In genomic region chr2L:16325515-16326257, dm6 we compare ENCODE assay signal across 1 fruit fly cellular context.
A peak's percentile ranks its signal among the peaks of the same experiment; 100 is the strongest.
TF ChIP-seq lines count a peak whose summit lies in the region.

Gene cact (minus strand): TSS chr2L:16326207.

TF ChIP-seq in whole organism, embryonic, 481 proteins besides CTCF, POLR2A, EP300 and RAD21 (continued from another document):
- TF ChIP-seq prd (optimal IDR thresholded peaks at IDR 0.05; lab: Kevin White, UChicago): no peak
- TF ChIP-seq prd (GFP tag; IDR thresholded peaks at IDR 0.05; lab: Robert Waterston, UW): peak; percentile 94
- TF ChIP-seq peb (GFP tag; IDR thresholded peaks at IDR 0.05; lab: Robert Waterston, UW): peak; percentile 74
- peak; percentile 81 for TF ChIP-seq exex (tag; optimal IDR thresholded peaks at IDR 0.05; lab: Kevin White, UChicago)
- TF ChIP-seq danr (GFP tag; IDR thresholded peaks at IDR 0.05; lab: Robert Waterston, UW): peak; percentile 74
- TF ChIP-seq sqz (GFP tag; optimal IDR thresholded peaks at IDR 0.05; lab: Kevin White, UChicago): peak; percentile 59
- TF ChIP-seq CG7271 (tag; optimal IDR thresholded peaks at IDR 0.05; lab: Kevin White, UChicago): peak; percentile 73
- TF ChIP-seq twi (tag; optimal IDR thresholded peaks at IDR 0.05; lab: Kevin White, UChicago): peak; percentile 89
- TF ChIP-seq psq (GFP tag; optimal IDR thresholded peaks at IDR 0.05; lab: Kevin White, UChicago): peak; percentile 72
- TF ChIP-seq dati (GFP tag; IDR thresholded peaks at IDR 0.05; lab: Robert Waterston, UW): no peak; the same call in 1 of the 2 replicates
- TF ChIP-seq sd (tag; optimal IDR thresholded peaks at IDR 0.05; lab: Kevin White, UChicago): no peak
- TF ChIP-seq ewg (GFP tag; optimal IDR thresholded peaks at IDR 0.05; lab: Kevin White, UChicago): peak; percentile 83
- TF ChIP-seq CG3726 (GFP tag; IDR thresholded peaks at IDR 0.05; lab: Robert Waterston, UW): peak; percentile 82; the same call in 1 of the 3 replicates
- peak; percentile 99 for TF ChIP-seq Med (GFP tag; lab: Kevin White, UChicago)
- peak in 1 of 3 experiments; percentile 75 for TF ChIP-seq Stat92E (GFP tag; optimal IDR thresholded peaks at IDR 0.05; lab: Kevin White, UChicago)
- peak; percentile 85 for TF ChIP-seq CG6813 (GFP tag; optimal IDR thresholded peaks at IDR 0.05; lab: Kevin White, UChicago)
- peak; percentile 91 for TF ChIP-seq CG10209 (GFP tag; optimal IDR thresholded peaks at IDR 0.05; lab: Kevin White, UChicago)
- peak; percentile 95 for TF ChIP-seq az2 (GFP tag; optimal IDR thresholded peaks at IDR 0.05; lab: Kevin White, UChicago)
- TF ChIP-seq CG16813 (GFP tag; IDR thresholded peaks at IDR 0.05; lab: Robert Waterston, UW; ENCODE audit: partially characterized antibody): peak; percentile 57; the same call in 2 of the 3 replicates
- TF ChIP-seq CG17912 (GFP tag; optimal IDR thresholded peaks at IDR 0.05; lab: Kevin White, UChicago): peak; percentile 66
- peak; percentile 95 for TF ChIP-seq Side (GFP tag; optimal IDR thresholded peaks at IDR 0.05; lab: Kevin White, UChicago)
- peak; percentile 94 for TF ChIP-seq Mad (GFP tag; optimal IDR thresholded peaks at IDR 0.05; lab: Kevin White, UChicago)
- TF ChIP-seq CG10366 (GFP tag; IDR thresholded peaks at IDR 0.05; lab: Robert Waterston, UW): peak; percentile 89
- TF ChIP-seq CG11456 (GFP tag; IDR thresholded peaks at IDR 0.05; lab: Robert Waterston, UW): peak; percentile 91
- TF ChIP-seq Hr51 (GFP tag; optimal IDR thresholded peaks at IDR 0.05; lab: Kevin White, UChicago): peak; percentile 92 to 93
- no peak for TF ChIP-seq sc (optimal IDR thresholded peaks at IDR 0.05; lab: Kevin White, UChicago)
- TF ChIP-seq sc (GFP tag; optimal IDR thresholded peaks at IDR 0.05; lab: Kevin White, UChicago): peak; percentile 85
- TF ChIP-seq fd102C (GFP tag; optimal IDR thresholded peaks at IDR 0.05; lab: Kevin White, UChicago): peak; percentile 49
- TF ChIP-seq HmgZ (tag; optimal IDR thresholded peaks at IDR 0.05; lab: Kevin White, UChicago): peak; percentile 95
- peak; percentile 43 for TF ChIP-seq mirr (GFP tag; optimal IDR thresholded peaks at IDR 0.05; lab: Kevin White, UChicago)
- TF ChIP-seq CG11696 (GFP tag; IDR thresholded peaks at IDR 0.05; lab: Robert Waterston, UW): peak; percentile 73
- TF ChIP-seq Ets65A (GFP tag; lab: Kevin White, UChicago): peak; percentile 99
- TF ChIP-seq Oli (tag; optimal IDR thresholded peaks at IDR 0.05; lab: Kevin White, UChicago): peak; percentile 92
- peak; percentile 86 for TF ChIP-seq Six4 (GFP tag; optimal IDR thresholded peaks at IDR 0.05; lab: Kevin White, UChicago)
- TF ChIP-seq CrebB (tag; optimal IDR thresholded peaks at IDR 0.05; lab: Kevin White, UChicago): peak; percentile 81
- TF ChIP-seq BtbVII (GFP tag; optimal IDR thresholded peaks at IDR 0.05; lab: Kevin White, UChicago): peak; percentile 88
- no peak for TF ChIP-seq bbx (GFP tag; IDR thresholded peaks at IDR 0.05; lab: Robert Waterston, UW; ENCODE audit: partially characterized antibody)
- peak; percentile 89 for TF ChIP-seq CG3281 (GFP tag; optimal IDR thresholded peaks at IDR 0.05; lab: Kevin White, UChicago)
- TF ChIP-seq Camta (GFP tag; optimal IDR thresholded peaks at IDR 0.05; lab: Kevin White, UChicago): peak; percentile 87
- TF ChIP-seq hb (GFP tag; IDR thresholded peaks at IDR 0.05; lab: Robert Waterston, UW; ENCODE audit: partially characterized antibody): no peak
- peak; percentile 71 for TF ChIP-seq CG7928 (GFP tag; optimal IDR thresholded peaks at IDR 0.05; lab: Kevin White, UChicago)
- TF ChIP-seq row (GFP tag; IDR thresholded peaks at IDR 0.05; lab: Robert Waterston, UW): peak; percentile 98
- peak; percentile 90 for TF ChIP-seq maf-S (GFP tag; optimal IDR thresholded peaks at IDR 0.05; lab: Kevin White, UChicago)
- TF ChIP-seq CG33557 (GFP tag; optimal IDR thresholded peaks at IDR 0.05; lab: Kevin White, UChicago): peak; percentile 79
